Fruit fly (Drosophila melanogaster): ENCODE measurements around the gene CG10631.

The CG10631 gene

dm6 chr2L:19750571-19750970 lies 6.1 kb downstream of the CG10631 start:
- TF ChIP-seq usp (GFP tag; optimal IDR thresholded peaks at IDR 0.05) (no peak), EcR (GFP tag; optimal IDR thresholded peaks at IDR 0.05) (no peak), pan (optimal IDR thresholded peaks at IDR 0.05) (no peak), CG8478 (optimal IDR thresholded peaks at IDR 0.05) (no peak), psq (optimal IDR thresholded peaks at IDR 0.05) (no peak)

- TF ChIP-seq psq (optimal IDR thresholded peaks at IDR 0.05) (no peak), EcR (GFP tag; optimal IDR thresholded peaks at IDR 0.05) (no peak), usp (GFP tag; optimal IDR thresholded peaks at IDR 0.05) (no peak)
Measured at dm6 chr2L:19735635-19736109, 21.0 kb downstream of the CG10631 start, which contains the start of the genes CG10462 and Nf-YB. Gene CG10462, minus strand, starts transcription at chr2L:19735980. Gene Nf-YB, plus strand, starts transcription at chr2L:19736044.

DNA sequence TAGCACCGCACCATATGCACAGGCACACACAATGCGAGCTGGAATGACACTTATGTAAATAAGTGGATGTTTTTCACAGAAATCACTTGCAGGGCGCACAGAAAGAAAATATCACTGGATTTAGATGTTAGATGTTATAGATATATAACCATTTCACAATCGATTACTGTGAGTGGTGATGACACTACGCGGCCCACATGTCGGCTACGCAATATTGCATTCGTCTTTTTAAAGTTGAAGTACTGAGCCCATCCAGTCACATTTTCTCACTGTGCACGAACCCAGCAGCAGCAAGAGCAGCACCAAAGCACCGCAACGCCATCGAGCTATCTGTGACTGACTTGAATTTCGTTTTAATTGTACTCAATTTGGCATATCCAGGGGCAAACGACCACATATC lies 34.2 kb downstream of the CG10631 start:
- TF ChIP-seq pan (optimal IDR thresholded peaks at IDR 0.05) = no peak
- TF ChIP-seq usp (GFP tag; optimal IDR thresholded peaks at IDR 0.05) = no peak
- no peak for TF ChIP-seq psq (optimal IDR thresholded peaks at IDR 0.05)
- no peak for TF ChIP-seq CG8478 (optimal IDR thresholded peaks at IDR 0.05)
- no peak for TF ChIP-seq Dll (optimal IDR thresholded peaks at IDR 0.05)
- TF ChIP-seq EcR (GFP tag; optimal IDR thresholded peaks at IDR 0.05) = no peak

DNA sequence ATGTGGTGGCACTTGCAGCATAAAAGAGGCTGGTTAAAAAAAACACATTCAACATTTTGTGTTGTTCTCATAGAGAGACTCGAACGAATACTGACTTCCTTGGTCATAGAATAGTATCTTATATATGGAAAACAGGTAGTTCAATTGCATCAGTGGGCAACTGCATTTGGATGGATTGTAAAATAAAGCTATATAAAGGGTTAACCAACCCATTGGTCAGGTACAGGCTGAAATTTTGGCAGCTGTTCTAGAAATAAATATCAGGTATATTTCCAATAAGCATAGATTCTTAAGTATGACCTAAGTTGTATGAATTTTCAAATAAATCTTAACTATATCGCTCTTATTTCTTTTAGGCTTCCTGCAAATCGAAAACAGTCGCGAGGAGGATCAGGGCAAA lies 55.8 kb downstream of the CG10631 start, which contains the start of gene scw:
scw (minus strand) TSS at position 101 of the 400 bp plus-strand sequence.
- no peak for TF ChIP-seq EcR (GFP tag; optimal IDR thresholded peaks at IDR 0.05)
- no peak for TF ChIP-seq pan (optimal IDR thresholded peaks at IDR 0.05)
- no peak for TF ChIP-seq psq (optimal IDR thresholded peaks at IDR 0.05)
- TF ChIP-seq usp (GFP tag; optimal IDR thresholded peaks at IDR 0.05) = no peak
- no peak for TF ChIP-seq CG8478 (optimal IDR thresholded peaks at IDR 0.05)
- TF ChIP-seq Dll (optimal IDR thresholded peaks at IDR 0.05) = no peak

All from whole organism.